Fruit fly (Drosophila melanogaster) S2 (cell line): Measurements from ENCODE around the gene CG14300.

ENCODE experiments used
- CG8478 ChIP-seq: fragments of >200 bp; optimal IDR thresholded peaks from 2 replicates; lab custom pipeline; 2018
- CTCF ChIP-seq, 2 experiments: fragments of >200 bp; optimal IDR thresholded peaks; 2 replicates each; lab custom pipeline; 2018

DNA sequence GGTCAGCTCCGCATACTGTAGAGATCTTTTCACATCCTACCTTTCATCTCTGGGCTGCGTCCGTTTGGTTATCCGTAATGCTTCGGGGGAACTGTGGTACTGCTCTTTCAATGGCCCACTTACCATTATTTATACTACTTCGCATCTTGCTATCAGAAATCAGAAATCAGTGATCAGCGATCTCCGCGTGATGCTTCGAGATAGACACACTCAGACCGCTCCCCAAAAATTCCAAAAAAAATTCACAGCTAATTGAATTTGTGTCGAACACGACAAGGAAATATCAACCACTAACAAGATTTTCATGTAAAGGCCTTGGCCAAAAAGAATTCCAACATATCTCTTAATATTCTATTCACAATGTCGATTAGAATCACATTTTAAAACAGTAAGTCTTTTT lies 34.9 kb upstream of the CG14300 start, which contains the start of gene CG7715:
- TF ChIP-seq CG8478 (lab: Kevin White, UChicago): no peak
- TF ChIP-seq CTCF (optimal IDR thresholded peaks at IDR 0.05; lab: Kevin White, UChicago): no peak
